Fruit fly (Drosophila melanogaster) S2 (cell line): Measurements from ENCODE around the gene kug.

Experiments used
- CG8478 ChIP-seq: fragments of >200 bp; optimal IDR thresholded peaks from 2 replicates; lab custom pipeline; 2018
- CTCF ChIP-seq, 2 experiments: fragments of >200 bp; optimal IDR thresholded peaks; 2 replicates each; lab custom pipeline; 2018

DNA sequence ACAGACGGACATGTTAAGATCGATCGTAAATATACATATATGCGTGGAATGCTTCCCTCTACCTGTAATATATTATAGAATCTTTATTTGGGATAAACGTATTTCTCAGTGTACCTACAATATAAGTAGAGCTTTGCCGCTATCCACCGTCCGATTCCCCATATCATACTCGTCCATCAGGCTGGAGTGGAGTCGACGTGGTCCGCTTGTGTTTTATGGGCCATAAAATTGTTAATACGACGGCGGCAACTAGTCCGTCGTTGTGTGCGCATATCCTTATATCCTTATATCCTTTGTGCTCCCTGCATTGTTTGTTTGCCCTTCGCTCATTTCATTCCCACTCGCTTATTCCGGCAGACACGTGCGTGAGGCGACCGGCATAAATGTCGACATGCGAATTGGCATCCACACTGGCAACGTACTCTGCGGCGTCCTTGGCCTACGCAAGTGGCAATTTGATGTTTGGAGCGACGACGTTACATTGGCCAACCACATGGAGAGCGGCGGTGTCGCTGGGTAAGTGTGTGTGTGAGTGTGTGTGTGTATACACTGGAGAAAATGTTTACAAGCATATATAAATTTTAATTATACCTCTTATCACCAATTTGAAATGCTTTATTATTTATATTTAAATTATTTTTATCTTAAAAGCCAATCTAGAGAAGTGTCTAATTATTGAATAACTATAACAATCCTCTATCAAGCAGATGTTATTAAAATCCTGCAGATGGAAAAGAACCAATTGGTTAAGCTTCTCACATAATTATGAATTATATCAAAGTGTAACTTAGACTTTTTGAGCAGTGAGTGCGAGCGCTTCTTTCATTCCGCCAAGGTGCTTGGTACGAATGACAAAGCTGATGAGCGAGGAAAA, 36.1 kb upstream of the kug start:
- TF ChIP-seq CTCF (optimal IDR thresholded peaks at IDR 0.05; lab: Kevin White, UChicago) (no peak), CG8478 (lab: Kevin White, UChicago) (no peak)
